Fruit fly (Drosophila melanogaster) whole organism, embryonic: ENCODE results near the gene CG13012.

Experiments used
- Ada2b ChIP-seq: fragments of 200-800 bp; sonication (Bioruptor generic); IDR thresholded peaks from 2 replicates; pipeline ENCODE4 v1.3.6; 2022; ENCODE audit warnings: missing biosample characterization, missing genetic modification characterization
- Asciz ChIP-seq: fragments of 200-800 bp; sonication (Bioruptor generic); optimal IDR thresholded peaks from 2 replicates; lab custom pipeline; 2017; ENCODE audit warnings: missing biosample characterization, mild to moderate bottlenecking, missing genetic modification characterization, missing genetic modification reagents
- Bteb2 ChIP-seq: fragments of 200-800 bp; sonication (Bioruptor generic); optimal IDR thresholded peaks from 2 replicates; lab custom pipeline; 2016; ENCODE audit warnings: missing biosample characterization, missing genetic modification characterization
- CG10274 ChIP-seq: fragments of 200-800 bp; sonication (Bioruptor generic); optimal IDR thresholded peaks from 3 replicates; lab custom pipeline; 2017; ENCODE audit warnings: missing biosample characterization, mild to moderate bottlenecking, missing genetic modification characterization
- CG11093 ChIP-seq: fragments of 200-800 bp; sonication (Bioruptor generic); IDR thresholded peaks from 3 replicates; pipeline ENCODE4 v1.3.6; 2022; ENCODE audit warnings: missing biosample characterization, missing genetic modification characterization
- CG11695 ChIP-seq: fragments of 200-800 bp; sonication (Bioruptor generic); IDR thresholded peaks from 3 replicates; pipeline ENCODE4 v1.3.6; 2022; ENCODE audit warnings: missing biosample characterization, missing genetic modification characterization
- CG12219 ChIP-seq: fragments of 200-800 bp; sonication (Bioruptor generic); optimal IDR thresholded peaks from 3 replicates; lab custom pipeline; 2018; ENCODE audit warnings: missing biosample characterization, mild to moderate bottlenecking, missing genetic modification characterization
- CG12659 ChIP-seq: fragments of 200-800 bp; sonication (Bioruptor generic); optimal IDR thresholded peaks from 3 replicates; lab custom pipeline; 2017; ENCODE audit warnings: mild to moderate bottlenecking, missing biosample characterization, missing genetic modification reagents, missing genetic modification characterization
- CG14710 ChIP-seq: fragments of 200-800 bp; sonication (Bioruptor generic); optimal IDR thresholded peaks from 3 replicates; lab custom pipeline; 2019; ENCODE audit warnings: missing biosample characterization, mild to moderate bottlenecking, missing genetic modification characterization, moderate library complexity
- CG1529 ChIP-seq: fragments of 200-800 bp; sonication (Bioruptor generic); optimal IDR thresholded peaks from 3 replicates; lab custom pipeline; 2018; ENCODE audit warnings: missing biosample characterization, missing genetic modification characterization
- CG17361 ChIP-seq: fragments of 200-800 bp; sonication (Bioruptor generic); IDR thresholded peaks from 3 replicates; pipeline ENCODE4 v1.3.6; 2022; ENCODE audit warnings: missing biosample characterization, missing genetic modification characterization
- CG2120 ChIP-seq: fragments of 200-800 bp; sonication (Bioruptor generic); optimal IDR thresholded peaks from 3 replicates; lab custom pipeline; 2016; ENCODE audit warnings: missing biosample characterization, missing genetic modification characterization
- CG3163 ChIP-seq: fragments of 200-800 bp; sonication (Bioruptor generic); optimal IDR thresholded peaks from 3 replicates; lab custom pipeline; 2016; ENCODE audit warnings: missing biosample characterization, missing genetic modification characterization
- CG32767 ChIP-seq: fragments of 200-800 bp; sonication (Bioruptor generic); IDR thresholded peaks from 2 replicates; pipeline ENCODE4 v1.3.6; 2022; ENCODE audit warnings: missing biosample characterization, missing genetic modification characterization
- CG33213 ChIP-seq: fragments of 200-800 bp; sonication (Bioruptor generic); optimal IDR thresholded peaks from 3 replicates; lab custom pipeline; 2016; ENCODE audit warnings: missing biosample characterization, missing genetic modification characterization
- CG42726 ChIP-seq: fragments of 200-800 bp; sonication (Bioruptor generic); IDR thresholded peaks from 2 replicates; pipeline ENCODE4 v1.3.6; 2022; ENCODE audit warnings: missing biosample characterization, missing genetic modification characterization; ENCODE audit not compliant: partially characterized antibody
- CG4424 ChIP-seq: fragments of 200-800 bp; sonication (Bioruptor generic); optimal IDR thresholded peaks from 3 replicates; lab custom pipeline; 2016; ENCODE audit warnings: missing biosample characterization, missing genetic modification characterization
- CG5180 ChIP-seq: fragments of 200-800 bp; sonication (Bioruptor generic); optimal IDR thresholded peaks from 3 replicates; lab custom pipeline; 2017; ENCODE audit warnings: missing biosample characterization, missing genetic modification characterization, mild to moderate bottlenecking, moderate library complexity, missing genetic modification reagents
- CG6683 ChIP-seq: fragments of 200-800 bp; sonication (Bioruptor generic); optimal IDR thresholded peaks from 2 replicates; lab custom pipeline; 2017; ENCODE audit warnings: missing biosample characterization, mild to moderate bottlenecking, missing genetic modification characterization, missing genetic modification reagents
- CG6813 ChIP-seq: fragments of 200-800 bp; sonication (Bioruptor generic); optimal IDR thresholded peaks from 2 replicates; lab custom pipeline; 2017; ENCODE audit warnings: missing biosample characterization, missing genetic modification characterization, mild to moderate bottlenecking, moderate library complexity, missing genetic modification reagents
- CG8388 ChIP-seq: fragments of 200-800 bp; sonication (Bioruptor generic); optimal IDR thresholded peaks from 2 replicates; lab custom pipeline; 2019; ENCODE audit warnings: missing biosample characterization, mild to moderate bottlenecking, missing genetic modification characterization, moderate library complexity
- Chrac-16 ChIP-seq: fragments of 200-800 bp; sonication (Bioruptor generic); optimal IDR thresholded peaks from 3 replicates; lab custom pipeline; 2016; ENCODE audit warnings: missing biosample characterization, missing genetic modification characterization
- Dfd ChIP-seq, 2 experiments: fragments of >200 bp; optimal IDR thresholded peaks; 2 replicates each; lab custom pipeline; 2017; ENCODE audit warnings: missing biosample characterization in 2 of 2, missing genetic modification characterization in 2 of 2
- Dip2 ChIP-seq: fragments of 200-800 bp; sonication (Bioruptor generic); IDR thresholded peaks from 2 replicates; pipeline ENCODE4 v1.3.6; 2022; ENCODE audit warnings: missing biosample characterization, missing genetic modification characterization
- Dp ChIP-seq: fragments of 200-800 bp; sonication (Bioruptor generic); optimal IDR thresholded peaks from 2 replicates; lab custom pipeline; 2018; ENCODE audit warnings: missing biosample characterization, mild to moderate bottlenecking, missing genetic modification characterization, moderate library complexity
- Dref ChIP-seq: fragments of 200-800 bp; sonication (Bioruptor generic); IDR thresholded peaks from 2 replicates; pipeline ENCODE4 v1.3.6; 2022; ENCODE audit warnings: missing biosample characterization, missing genetic modification characterization
- Drgx ChIP-seq: fragments of 200-800 bp; sonication (Bioruptor generic); IDR thresholded peaks from 2 replicates; pipeline ENCODE4 v1.3.6; 2022; ENCODE audit warnings: missing biosample characterization, missing genetic modification characterization
- Elba2 ChIP-seq: fragments of 200-800 bp; sonication (Bioruptor generic); optimal IDR thresholded peaks from 3 replicates; lab custom pipeline; 2016; ENCODE audit warnings: missing biosample characterization, missing genetic modification characterization
- Hr39 ChIP-seq: fragments of >200 bp; optimal IDR thresholded peaks from 2 replicates; lab custom pipeline; 2017
- Hr78 ChIP-seq, 2 experiments: fragments of 200-800 bp in 1 of 2; fragments of >200 bp in 1 of 2; sonication (Bioruptor generic) in 1 of 2; optimal IDR thresholded peaks; 2 replicates each; lab custom pipeline; 2017 to 2019; ENCODE audit warnings: missing biosample characterization in 2 of 2, missing genetic modification characterization in 2 of 2, mild to moderate bottlenecking in 1 of 2, moderate library complexity in 1 of 2
- Hsf ChIP-seq: fragments of 200-800 bp; sonication (Bioruptor generic); optimal IDR thresholded peaks from 3 replicates; lab custom pipeline; 2016; ENCODE audit warnings: missing biosample characterization, missing genetic modification characterization
- Kr ChIP-seq: fragments of 200-800 bp; sonication (Bioruptor generic); optimal IDR thresholded peaks from 2 replicates; lab custom pipeline; 2017; ENCODE audit warnings: missing biosample characterization, mild to moderate bottlenecking, missing genetic modification characterization
- MESR4 ChIP-seq: fragments of 200-800 bp; sonication (Bioruptor generic); optimal IDR thresholded peaks from 2 replicates; lab custom pipeline; 2018; ENCODE audit warnings: missing biosample characterization, mild to moderate bottlenecking, missing genetic modification characterization, moderate library complexity
- Neu2 ChIP-seq: fragments of 200-800 bp; sonication (Bioruptor generic); optimal IDR thresholded peaks from 3 replicates; lab custom pipeline; 2016; ENCODE audit warnings: missing biosample characterization, missing genetic modification characterization, borderline replicate concordance
- Oaz ChIP-seq: fragments of 200-800 bp; sonication (Bioruptor generic); IDR thresholded peaks from 2 replicates; pipeline ENCODE4 v1.3.6; 2022; ENCODE audit warnings: missing biosample characterization, missing genetic modification characterization
- Oli ChIP-seq: fragments of 200-800 bp; sonication (Bioruptor generic); optimal IDR thresholded peaks from 2 replicates; lab custom pipeline; 2018; ENCODE audit warnings: missing biosample characterization, mild to moderate bottlenecking, missing genetic modification characterization, moderate library complexity
- Sry-β ChIP-seq: fragments of 200-800 bp; sonication (Bioruptor generic); optimal IDR thresholded peaks from 2 replicates; lab custom pipeline; 2018; ENCODE audit warnings: missing biosample characterization, mild to moderate bottlenecking, missing genetic modification characterization, moderate library complexity
- bigmax ChIP-seq: fragments of 200-800 bp; sonication (Bioruptor generic); optimal IDR thresholded peaks from 2 replicates; lab custom pipeline; 2018; ENCODE audit warnings: missing biosample characterization, mild to moderate bottlenecking, missing genetic modification characterization
- btn ChIP-seq: fragments of 200-800 bp; sonication (Bioruptor generic); optimal IDR thresholded peaks from 2 replicates; lab custom pipeline; 2016; ENCODE audit warnings: missing biosample characterization, missing genetic modification characterization
- eve ChIP-seq, 2 experiments: fragments of >200 bp; optimal IDR thresholded peaks; 2 replicates each; lab custom pipeline; 2017; ENCODE audit warnings: missing biosample characterization in 2 of 2, missing genetic modification characterization in 2 of 2
- fd64A ChIP-seq: fragments of 200-800 bp; sonication (Bioruptor generic); optimal IDR thresholded peaks from 3 replicates; lab custom pipeline; 2018; ENCODE audit warnings: missing biosample characterization, mild to moderate bottlenecking, missing genetic modification characterization
- gsb ChIP-seq: fragments of 200-800 bp; sonication (Bioruptor generic); IDR thresholded peaks from 2 replicates; pipeline ENCODE4 v1.3.6; 2022; ENCODE audit warnings: missing biosample characterization, missing genetic modification characterization
- hb ChIP-seq: fragments of 200-800 bp; sonication (Bioruptor generic); IDR thresholded peaks from 3 replicates; pipeline ENCODE4 v1.3.6; 2022; ENCODE audit warnings: missing biosample characterization, missing genetic modification characterization; ENCODE audit not compliant: partially characterized antibody
- jigr1 ChIP-seq: fragments of 200-800 bp; sonication (Bioruptor generic); IDR thresholded peaks from 3 replicates; pipeline ENCODE4 v1.3.6; 2022; ENCODE audit warnings: missing biosample characterization, missing genetic modification characterization
- lov ChIP-seq, 2 experiments: fragments of 200-800 bp in 1 of 2; fragments of >200 bp in 1 of 2; sonication (Bioruptor generic) in 1 of 2; IDR thresholded peaks in 1 of 2; optimal IDR thresholded peaks in 1 of 2; 2 replicates in 1 of 2; 3 replicates in 1 of 2; pipeline versions ENCODE4 v1.3.6 to Lab custom; 2017 to 2022; ENCODE audit warnings: missing biosample characterization in 1 of 2, missing genetic modification characterization in 1 of 2
- nom ChIP-seq: fragments of 200-800 bp; sonication (Bioruptor generic); optimal IDR thresholded peaks from 2 replicates; lab custom pipeline; 2017; ENCODE audit warnings: missing biosample characterization, missing genetic modification characterization, mild to moderate bottlenecking, moderate library complexity, missing genetic modification reagents
- peb ChIP-seq: fragments of 200-800 bp; sonication (Bioruptor generic); IDR thresholded peaks from 2 replicates; pipeline ENCODE4 v1.3.6; 2022; ENCODE audit warnings: missing biosample characterization, missing genetic modification characterization
- pum ChIP-seq: fragments of 200-800 bp; sonication (Bioruptor generic); optimal IDR thresholded peaks from 2 replicates; lab custom pipeline; 2016; ENCODE audit warnings: missing biosample characterization, missing genetic modification characterization
- trem ChIP-seq: fragments of 200-800 bp; optimal IDR thresholded peaks from 3 replicates; lab custom pipeline; 2019; ENCODE audit warnings: missing biosample characterization, mild to moderate bottlenecking, missing genetic modification characterization, moderate library complexity
- wek ChIP-seq: fragments of 200-800 bp; sonication (Bioruptor generic); optimal IDR thresholded peaks from 3 replicates; lab custom pipeline; 2018; ENCODE audit warnings: missing biosample characterization, mild to moderate bottlenecking, missing genetic modification characterization, moderate library complexity
- zfh2 ChIP-seq: fragments of 200-800 bp; sonication (Bioruptor generic); optimal IDR thresholded peaks from 2 replicates; lab custom pipeline; 2016; ENCODE audit warnings: missing biosample characterization, missing genetic modification characterization

Gene CG13012

dm6 chrX:16651098-16651497 is 25.5 kb downstream of the CG13012 start, which contains the start of the genes CG32573 and CG42512 (continued):
- no peak for TF ChIP-seq jigr1 (GFP tag; lab: Robert Waterston, UW)
- TF ChIP-seq MESR4 (GFP tag; lab: Kevin White, UChicago) = peak; percentile 11
- TF ChIP-seq eve (GFP tag; optimal IDR thresholded peaks at IDR 0.05; lab: Kevin White, UChicago) = no peak
- peak; percentile 43 for TF ChIP-seq CG12659
- no peak for TF ChIP-seq CG10274 (GFP tag; lab: Kevin White, UChicago)
- TF ChIP-seq Dref (GFP tag; lab: Robert Waterston, UW) = peak; percentile 77
- peak; percentile 95 for TF ChIP-seq Dp (GFP tag; lab: Kevin White, UChicago)
- no peak for TF ChIP-seq CG1529 (GFP tag; lab: Kevin White, UChicago)
- TF ChIP-seq pum (GFP tag; lab: Kevin White, UChicago) = no peak
- peak; percentile 41 for TF ChIP-seq trem (tag; lab: Kevin White, UChicago)
- no peak for TF ChIP-seq Elba2 (GFP tag; lab: Kevin White, UChicago)
- no peak for TF ChIP-seq Drgx (GFP tag; lab: Robert Waterston, UW)
- no peak for TF ChIP-seq bigmax (GFP tag; lab: Kevin White, UChicago)
- no peak for TF ChIP-seq Sry-β (GFP tag; lab: Kevin White, UChicago)
- no peak for TF ChIP-seq Bteb2 (GFP tag; lab: Kevin White, UChicago)
- TF ChIP-seq CG3163 (GFP tag; lab: Kevin White, UChicago) = no peak
- no peak for TF ChIP-seq CG6813 (GFP tag; lab: Kevin White, UChicago)
- TF ChIP-seq Hsf (GFP tag; lab: Kevin White, UChicago) = no peak
- no peak for TF ChIP-seq CG2120
- no peak for TF ChIP-seq Asciz (GFP tag; lab: Kevin White, UChicago)
- TF ChIP-seq Chrac-16 (GFP tag; lab: Kevin White, UChicago) = no peak
- TF ChIP-seq CG6683 = no peak
- no peak for TF ChIP-seq Hr78 (GFP tag; optimal IDR thresholded peaks at IDR 0.05; lab: Kevin White, UChicago)
- no peak for TF ChIP-seq lov (optimal IDR thresholded peaks at IDR 0.05; lab: Kevin White, UChicago)
- no peak for TF ChIP-seq lov (GFP tag; IDR thresholded peaks at IDR 0.05; lab: Robert Waterston, UW)
- no peak for TF ChIP-seq Kr (GFP tag; lab: Kevin White, UChicago)
- TF ChIP-seq CG12219 = no peak
- no peak for TF ChIP-seq Hr39 (lab: Kevin White, UChicago)
- TF ChIP-seq CG4424 (GFP tag; lab: Kevin White, UChicago) = no peak
- no peak for TF ChIP-seq Dip2
- TF ChIP-seq zfh2 = no peak
- no peak for TF ChIP-seq peb
- TF ChIP-seq gsb (GFP tag; lab: Robert Waterston, UW) = no peak
- TF ChIP-seq CG11695 = no peak
- peak; percentile 63 for TF ChIP-seq CG14710 (tag; lab: Kevin White, UChicago)
- no peak for TF ChIP-seq Oaz (GFP tag; lab: Robert Waterston, UW)
- TF ChIP-seq CG8388 (GFP tag; lab: Kevin White, UChicago) = no peak
- TF ChIP-seq Dfd (GFP tag; optimal IDR thresholded peaks at IDR 0.05; lab: Kevin White, UChicago) = no peak
- no peak for TF ChIP-seq Oli (tag; lab: Kevin White, UChicago)
- TF ChIP-seq CG5180 (GFP tag; lab: Kevin White, UChicago) = no peak
- peak; percentile 49; the same call in 1 of the 3 replicates for TF ChIP-seq hb (GFP tag; lab: Robert Waterston, UW)
- no peak for TF ChIP-seq CG32767
- no peak for TF ChIP-seq nom (GFP tag; lab: Kevin White, UChicago)
- peak; percentile 34 for TF ChIP-seq CG33213 (GFP tag; lab: Kevin White, UChicago)
- TF ChIP-seq Ada2b (GFP tag; lab: Robert Waterston, UW) = no peak
- no peak for TF ChIP-seq btn (GFP tag; lab: Kevin White, UChicago)
- no peak for TF ChIP-seq CG11093
- no peak for TF ChIP-seq fd64A (GFP tag; lab: Kevin White, UChicago)
- TF ChIP-seq wek (GFP tag; lab: Kevin White, UChicago) = no peak
- peak; percentile 4; the same call in 1 of the 2 replicates for TF ChIP-seq CG42726 (GFP tag; lab: Robert Waterston, UW)
- no peak for TF ChIP-seq Neu2 (GFP tag; lab: Kevin White, UChicago)
- TF ChIP-seq CG17361 (GFP tag; lab: Robert Waterston, UW) = no peak
